Worm (Caenorhabditis elegans): ENCODE results near the gene K08D10.10.

DNA sequence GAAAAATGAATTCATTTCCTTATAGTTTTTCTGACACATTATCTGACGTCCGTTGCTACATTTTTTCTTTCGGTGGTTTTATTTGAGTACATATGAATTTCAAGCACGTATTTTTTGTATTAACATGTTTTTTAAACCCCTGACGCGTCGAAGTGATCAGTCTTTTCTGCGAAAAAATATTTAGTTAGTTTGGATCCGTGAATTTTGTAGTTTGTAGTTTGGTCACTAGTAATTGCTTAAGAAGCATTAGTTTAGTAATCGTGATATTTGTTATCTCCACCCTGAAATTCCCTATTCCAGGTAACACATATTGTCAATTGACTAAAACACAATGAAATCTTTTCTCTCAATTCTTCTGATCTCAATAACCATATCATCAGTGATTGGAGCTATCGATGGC, 43.3 kb upstream of the K08D10.10 start, which contains the start of gene C35B1.7:
- TF ChIP-seq madf-8 (GFP tag; conservative IDR thresholded peaks at IDR 0.05) (no peak), let-607 (tag; optimal IDR thresholded peaks at IDR 0.05) (no peak), F23B12.7 (tag; optimal IDR thresholded peaks at IDR 0.05; ENCODE audit: insufficient read depth) (no peak), nhr-120 (GFP tag; IDR thresholded peaks at IDR 0.05) (no peak), ztf-3 (GFP tag; optimal IDR thresholded peaks at IDR 0.05) (no peak), Y67H2A.10 (GFP tag; conservative IDR thresholded peaks at IDR 0.05) (no peak)
